Worm (Caenorhabditis elegans): ENCODE data around the gene acbp-4.
A peak's percentile ranks its signal among the peaks of the same experiment; 100 is the strongest.

Gene acbp-4

DNA sequence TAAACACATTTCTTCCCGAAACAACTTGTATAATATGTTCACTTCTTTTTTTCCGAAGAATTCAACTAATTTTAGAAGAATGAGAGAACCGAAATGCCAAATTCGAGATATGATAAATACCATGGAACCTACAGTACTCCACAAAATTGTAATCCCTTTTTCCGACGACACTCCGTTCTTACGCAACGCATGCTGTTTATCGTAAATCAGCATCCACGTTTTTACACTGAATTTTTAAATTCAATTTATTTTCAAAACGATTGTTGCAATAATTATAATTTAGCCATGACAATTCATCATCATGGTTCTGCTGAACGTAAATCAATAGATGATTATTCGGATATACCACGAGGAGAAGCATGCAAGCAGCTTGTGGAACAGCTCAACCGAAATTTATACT is 27.7 kb downstream of the acbp-4 start, which contains the start of gene B0361.3:
Gene B0361.3 (plus strand): TSS at position 284 of the 400 bp plus-strand sequence.
- TF ChIP-seq tra-4 (tag; optimal IDR thresholded peaks at IDR 0.05), result no peak
- no peak for TF ChIP-seq tbx-11 (GFP tag; IDR thresholded peaks at IDR 0.05)
- TF ChIP-seq hmg-4 (GFP tag; optimal IDR thresholded peaks at IDR 0.05), result no peak
- TF ChIP-seq pes-1 (GFP tag; IDR thresholded peaks at IDR 0.05), result no peak
- no peak for TF ChIP-seq F13C5.2 (tag; optimal IDR thresholded peaks at IDR 0.05)
- TF ChIP-seq ceh-13 (GFP tag; optimal IDR thresholded peaks at IDR 0.05), result no peak
- TF ChIP-seq ets-7 (tag; optimal IDR thresholded peaks at IDR 0.05), result no peak
- TF ChIP-seq aly-1 (tag; optimal IDR thresholded peaks at IDR 0.05), result no peak
- TF ChIP-seq scrt-1 (GFP tag; IDR thresholded peaks at IDR 0.05), result no peak
- no peak for TF ChIP-seq sea-1 (GFP tag; conservative IDR thresholded peaks at IDR 0.05)

DNA sequence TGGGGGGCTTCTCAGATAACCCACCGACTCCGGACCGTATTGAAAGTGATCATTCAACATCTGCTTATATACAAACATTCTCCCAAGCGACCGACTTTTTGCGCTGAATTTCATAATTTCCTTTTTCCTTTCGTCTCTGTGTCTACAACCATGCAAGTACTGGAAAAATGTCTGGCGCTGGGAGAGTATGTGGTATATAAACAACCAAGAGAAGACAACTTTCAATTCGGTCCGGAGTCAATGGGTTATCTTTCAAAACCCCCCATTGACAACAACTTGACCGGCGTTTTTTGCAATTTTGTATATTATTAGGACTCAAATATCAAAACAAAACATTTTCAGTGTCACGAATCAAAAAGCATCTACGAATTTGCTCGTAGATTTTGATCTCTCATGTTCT is 30.4 kb downstream of the acbp-4 start:
- TF ChIP-seq flt-1 (GFP tag; IDR thresholded peaks at IDR 0.05), result no peak

DNA sequence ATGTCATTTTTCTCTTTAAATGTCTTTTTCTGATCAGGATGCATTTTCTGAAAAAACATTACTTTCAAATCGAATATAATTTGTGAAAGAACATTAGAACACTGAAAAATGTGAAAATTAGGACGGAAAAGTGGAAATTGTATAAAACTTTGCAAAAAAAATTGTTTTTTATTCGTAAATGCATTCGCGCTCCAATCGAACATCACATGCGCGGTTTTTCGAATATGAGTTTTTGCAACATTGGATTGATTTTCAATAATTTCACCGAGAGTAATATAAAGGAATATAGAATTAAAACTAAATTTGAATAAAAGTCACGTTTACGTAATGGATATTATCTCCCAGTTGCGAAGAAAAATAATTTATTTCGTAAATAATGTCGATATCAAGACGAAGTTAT is 31.7 kb downstream of the acbp-4 start, which contains the start of the genes spot-1 and B0361.11:
Gene spot-1 (minus strand): TSS at position 47 of the 400 bp plus-strand sequence.
Gene B0361.11 (plus strand): TSS at position 372 of the 400 bp plus-strand sequence.
- no peak for TF ChIP-seq aly-1 (tag; optimal IDR thresholded peaks at IDR 0.05)
- TF ChIP-seq B0310.2 (tag; optimal IDR thresholded peaks at IDR 0.05), result no peak
- no peak for TF ChIP-seq tbx-37 (GFP tag; conservative IDR thresholded peaks at IDR 0.05)
- no peak for TF ChIP-seq ama-1 (optimal IDR thresholded peaks at IDR 0.05)
- TF ChIP-seq F13C5.2 (tag; optimal IDR thresholded peaks at IDR 0.05), result no peak
- no peak for TF ChIP-seq sea-1 (GFP tag; conservative IDR thresholded peaks at IDR 0.05)
- no peak for TF ChIP-seq hnd-1 (tag; optimal IDR thresholded peaks at IDR 0.05)
- no peak for TF ChIP-seq tbx-11 (GFP tag; IDR thresholded peaks at IDR 0.05)
- no peak for TF ChIP-seq flt-1 (GFP tag; IDR thresholded peaks at IDR 0.05)
- TF ChIP-seq pes-1 (GFP tag; IDR thresholded peaks at IDR 0.05), result no peak
- TF ChIP-seq ceh-13 (GFP tag; optimal IDR thresholded peaks at IDR 0.05), result no peak
- no peak for TF ChIP-seq tra-4 (tag; optimal IDR thresholded peaks at IDR 0.05)
- no peak for TF ChIP-seq scrt-1 (GFP tag; IDR thresholded peaks at IDR 0.05)
- no peak for TF ChIP-seq hmbx-1 (tag; optimal IDR thresholded peaks at IDR 0.05)
- TF ChIP-seq ets-7 (tag; optimal IDR thresholded peaks at IDR 0.05), result no peak

DNA sequence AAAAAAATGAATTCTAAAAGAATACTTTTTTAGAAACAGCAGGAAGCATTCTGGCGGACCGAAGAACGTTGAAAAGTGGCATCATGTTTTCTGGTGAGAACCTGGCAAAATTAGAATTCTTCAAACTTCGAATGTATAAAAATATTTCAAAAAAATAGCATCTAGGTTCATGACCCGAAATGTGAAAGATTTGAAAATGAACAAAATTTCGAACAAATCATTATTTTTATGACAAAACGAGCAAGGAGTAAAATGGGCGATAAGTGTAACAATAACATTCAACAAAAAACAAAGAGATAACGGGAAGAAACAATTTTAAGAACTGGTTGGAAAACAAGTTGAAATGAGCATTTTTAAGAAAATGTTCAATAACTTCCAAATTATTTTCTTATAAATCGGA is 33.6 kb downstream of the acbp-4 start, which contains the start of gene psd-1:
Gene psd-1 (minus strand): TSS at position 101 of the 400 bp plus-strand sequence.
- TF ChIP-seq hmbx-1 (tag; optimal IDR thresholded peaks at IDR 0.05) (no peak), ets-7 (tag; optimal IDR thresholded peaks at IDR 0.05) (no peak), F13C5.2 (tag; optimal IDR thresholded peaks at IDR 0.05) (no peak), tbx-11 (GFP tag; IDR thresholded peaks at IDR 0.05) (no peak), flt-1 (GFP tag; IDR thresholded peaks at IDR 0.05) (no peak), hmg-4 (GFP tag; optimal IDR thresholded peaks at IDR 0.05) (no peak), sea-1 (GFP tag; conservative IDR thresholded peaks at IDR 0.05) (no peak), pes-1 (GFP tag; IDR thresholded peaks at IDR 0.05) (no peak)

DNA sequence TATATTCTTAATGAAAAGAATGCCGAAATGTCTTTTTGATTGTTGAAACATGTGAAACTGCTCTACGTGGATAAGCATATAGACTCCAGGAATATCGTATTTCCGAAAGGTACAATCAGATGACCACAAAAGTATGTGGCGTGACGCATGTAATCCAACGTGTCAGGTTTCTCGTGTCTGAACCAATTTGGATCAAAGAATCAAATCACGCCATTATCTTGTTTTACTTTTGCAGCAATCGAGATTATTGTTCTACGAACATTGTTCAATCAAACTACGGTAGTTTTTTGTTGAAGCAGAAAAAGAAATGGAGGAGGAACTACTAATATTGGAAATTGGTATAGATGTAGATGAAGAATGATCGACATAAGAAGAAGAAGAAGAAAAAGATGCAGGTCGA is 35.2 kb downstream of the acbp-4 start:
- TF ChIP-seq sea-1 (GFP tag; conservative IDR thresholded peaks at IDR 0.05) (no peak), hnd-1 (tag; optimal IDR thresholded peaks at IDR 0.05) (no peak), hmbx-1 (tag; optimal IDR thresholded peaks at IDR 0.05) (no peak), scrt-1 (GFP tag; IDR thresholded peaks at IDR 0.05) (no peak), hmg-4 (GFP tag; optimal IDR thresholded peaks at IDR 0.05) (no peak), tra-4 (tag; optimal IDR thresholded peaks at IDR 0.05) (no peak), ceh-13 (GFP tag; optimal IDR thresholded peaks at IDR 0.05) (no peak), flt-1 (GFP tag; IDR thresholded peaks at IDR 0.05) (no peak), tbx-37 (GFP tag; conservative IDR thresholded peaks at IDR 0.05) (no peak), ets-7 (tag; optimal IDR thresholded peaks at IDR 0.05) (no peak), ceh-36 (tag; optimal IDR thresholded peaks at IDR 0.05) (no peak), B0310.2 (tag; optimal IDR thresholded peaks at IDR 0.05) (no peak), pes-1 (GFP tag; IDR thresholded peaks at IDR 0.05) (no peak), tbx-11 (GFP tag; IDR thresholded peaks at IDR 0.05) (no peak), aly-1 (tag; optimal IDR thresholded peaks at IDR 0.05) (no peak)

DNA sequence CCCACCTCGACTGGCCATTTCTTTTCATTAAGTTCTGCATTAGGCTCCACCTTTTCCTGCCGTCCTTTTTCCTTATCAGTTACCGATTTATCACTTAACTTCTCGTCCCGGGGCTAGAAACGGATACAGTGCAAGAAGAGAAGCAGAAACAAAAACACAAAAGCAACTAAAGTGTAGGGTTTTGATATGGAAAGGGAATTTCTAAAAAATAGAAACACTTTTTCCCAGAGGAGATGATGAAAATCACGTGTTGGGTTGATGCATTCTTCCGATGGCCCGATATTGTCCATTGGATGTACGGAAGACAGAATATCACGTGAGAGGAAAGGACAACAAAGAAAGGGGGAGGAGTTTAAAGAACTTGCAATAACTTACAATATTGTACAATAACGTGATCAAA is 36.1 kb downstream of the acbp-4 start:
- no peak for TF ChIP-seq sea-1 (GFP tag; conservative IDR thresholded peaks at IDR 0.05)
- no peak for TF ChIP-seq hnd-1 (tag; optimal IDR thresholded peaks at IDR 0.05)

DNA sequence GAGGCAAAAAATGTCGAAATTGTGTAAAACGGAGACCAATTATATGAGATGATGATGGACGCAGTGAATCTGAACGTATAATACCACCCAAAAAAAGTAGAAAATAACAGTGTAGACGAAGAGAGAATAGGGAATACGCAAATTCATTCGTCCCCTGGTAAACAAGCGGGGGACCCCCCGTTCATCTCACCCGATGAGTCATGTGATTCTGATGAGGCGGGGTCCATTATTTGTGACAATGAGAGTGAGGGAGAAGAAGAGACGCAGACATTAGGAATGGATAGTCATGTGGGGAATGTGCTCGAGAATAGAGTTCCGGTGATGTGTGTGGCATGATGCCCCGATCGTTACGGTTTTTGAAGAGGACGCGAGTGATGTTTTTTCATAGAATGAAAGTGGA is 36.8 kb downstream of the acbp-4 start:
- peak; percentile 43 for TF ChIP-seq F13C5.2 (tag; optimal IDR thresholded peaks at IDR 0.05)
- TF ChIP-seq flt-1 (GFP tag; IDR thresholded peaks at IDR 0.05), result 0 out of 2 replicates have a peak, but pooled peaks have one; percentile 4
- no peak for TF ChIP-seq tbx-37 (GFP tag; conservative IDR thresholded peaks at IDR 0.05)
- peak; percentile 75 for TF ChIP-seq hmg-4 (GFP tag; optimal IDR thresholded peaks at IDR 0.05)
- no peak for TF ChIP-seq tbx-11 (GFP tag; IDR thresholded peaks at IDR 0.05)
- TF ChIP-seq scrt-1 (GFP tag; IDR thresholded peaks at IDR 0.05), result no peak

DNA sequence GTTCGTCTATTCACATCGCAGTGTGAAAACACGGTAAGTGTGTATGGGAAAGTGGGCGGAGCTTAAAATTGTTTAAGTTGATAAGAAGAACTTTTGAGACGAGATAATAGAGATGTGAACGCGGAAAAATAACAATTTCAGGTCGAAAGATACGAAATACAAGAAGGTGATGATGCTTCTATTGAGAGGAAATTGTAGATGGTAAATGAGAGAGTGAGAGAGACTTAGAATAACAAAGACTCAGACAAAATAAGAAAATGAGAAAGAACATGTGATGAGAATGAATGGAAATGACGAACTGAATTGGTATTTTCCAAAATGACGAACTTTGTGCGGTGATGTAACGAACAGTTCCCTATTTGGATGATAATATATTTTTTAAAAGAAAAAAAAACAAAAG is 37.8 kb downstream of the acbp-4 start:
- TF ChIP-seq scrt-1 (GFP tag; IDR thresholded peaks at IDR 0.05) (no peak), tbx-11 (GFP tag; IDR thresholded peaks at IDR 0.05) (no peak), hnd-1 (tag; optimal IDR thresholded peaks at IDR 0.05) (no peak), ets-7 (tag; optimal IDR thresholded peaks at IDR 0.05) (no peak), aly-1 (tag; optimal IDR thresholded peaks at IDR 0.05) (no peak), tbx-37 (GFP tag; conservative IDR thresholded peaks at IDR 0.05) (no peak), ama-1 (optimal IDR thresholded peaks at IDR 0.05) (no peak), pes-1 (GFP tag; IDR thresholded peaks at IDR 0.05) (no peak), hmg-4 (GFP tag; optimal IDR thresholded peaks at IDR 0.05) (no peak), B0310.2 (tag; optimal IDR thresholded peaks at IDR 0.05) (no peak), ceh-36 (tag; optimal IDR thresholded peaks at IDR 0.05) (no peak), hmbx-1 (tag; optimal IDR thresholded peaks at IDR 0.05) (no peak), flt-1 (GFP tag; IDR thresholded peaks at IDR 0.05) (no peak), ceh-13 (GFP tag; optimal IDR thresholded peaks at IDR 0.05) (no peak), tra-4 (tag; optimal IDR thresholded peaks at IDR 0.05) (no peak), sea-1 (GFP tag; conservative IDR thresholded peaks at IDR 0.05) (no peak), F13C5.2 (tag; optimal IDR thresholded peaks at IDR 0.05) (no peak)

All from whole organism, early embryonic.